Worm (Caenorhabditis elegans): ENCODE measurements around the gene fbxa-197.

ce11 chrV:15911848-15912247 is 44.4 kb downstream of the fbxa-197 start, which contains the start of gene F35E8.6:
- no peak for TF ChIP-seq ama-1 (optimal IDR thresholded peaks at IDR 0.05)
- TF ChIP-seq ceh-13 (GFP tag; optimal IDR thresholded peaks at IDR 0.05) = no peak
- no peak for TF ChIP-seq ets-7 (tag; optimal IDR thresholded peaks at IDR 0.05)
- TF ChIP-seq tbx-11 (GFP tag; IDR thresholded peaks at IDR 0.05) = no peak
- TF ChIP-seq ceh-36 (tag; optimal IDR thresholded peaks at IDR 0.05) = no peak
- no peak for TF ChIP-seq F13C5.2 (tag; optimal IDR thresholded peaks at IDR 0.05)
- no peak for TF ChIP-seq tra-4 (tag; optimal IDR thresholded peaks at IDR 0.05)
- no peak for TF ChIP-seq aly-1 (tag; optimal IDR thresholded peaks at IDR 0.05)

All from whole organism, early embryonic.